Fruit fly (Drosophila melanogaster): ENCODE measurements around the gene Atg18b.

The Atg18b gene

dm6 chr2L:21220396-21220795, at the start of gene Atg18b:
TSS of gene Atg18b (minus strand) at chr2L:21220572.
- TF ChIP-seq gl (tag; optimal IDR thresholded peaks at IDR 0.05): no peak
- no peak for TF ChIP-seq CG13204 (GFP tag; optimal IDR thresholded peaks at IDR 0.05)
- no peak for TF ChIP-seq Ets98B (GFP tag; IDR thresholded peaks at IDR 0.05)
- TF ChIP-seq CG9948 (tag; optimal IDR thresholded peaks at IDR 0.05): no peak
- no peak for TF ChIP-seq CG10348 (GFP tag; IDR thresholded peaks at IDR 0.05)
- TF ChIP-seq rn (GFP tag; IDR thresholded peaks at IDR 0.05): no peak
- TF ChIP-seq CG14655 (GFP tag; optimal IDR thresholded peaks at IDR 0.05): no peak
- no peak for TF ChIP-seq fd96Ca (GFP tag; IDR thresholded peaks at IDR 0.05)
- no peak for TF ChIP-seq D1 (tag; optimal IDR thresholded peaks at IDR 0.05)
- TF ChIP-seq CG12605 (GFP tag; IDR thresholded peaks at IDR 0.05): no peak
- TF ChIP-seq CG8301 (tag; optimal IDR thresholded peaks at IDR 0.05): no peak
- TF ChIP-seq CG32121 (GFP tag; IDR thresholded peaks at IDR 0.05): no peak
- TF ChIP-seq Snoo (tag; optimal IDR thresholded peaks at IDR 0.05): no peak
- no peak for TF ChIP-seq EcR (GFP tag; optimal IDR thresholded peaks at IDR 0.05)
- TF ChIP-seq CG8159 (tag; optimal IDR thresholded peaks at IDR 0.05): no peak
- TF ChIP-seq CG4496 (GFP tag; IDR thresholded peaks at IDR 0.05): no peak
- TF ChIP-seq CG34367 (tag; optimal IDR thresholded peaks at IDR 0.05): no peak
- no peak for TF ChIP-seq Pif1B (GFP tag; optimal IDR thresholded peaks at IDR 0.05)
- no peak for TF ChIP-seq CG15710 (tag; optimal IDR thresholded peaks at IDR 0.05)

dm6 chr2L:21268140-21268539, 47.8 kb upstream of the Atg18b start:
- TF ChIP-seq CG10348 (GFP tag; IDR thresholded peaks at IDR 0.05) (no peak), Snoo (tag; optimal IDR thresholded peaks at IDR 0.05) (no peak), gl (tag; optimal IDR thresholded peaks at IDR 0.05) (no peak), CG15710 (tag; optimal IDR thresholded peaks at IDR 0.05) (no peak), CG8159 (tag; optimal IDR thresholded peaks at IDR 0.05) (no peak), Pif1B (GFP tag; optimal IDR thresholded peaks at IDR 0.05) (no peak), CG14655 (GFP tag; optimal IDR thresholded peaks at IDR 0.05) (no peak), CG12605 (GFP tag; IDR thresholded peaks at IDR 0.05) (no peak), fd96Ca (GFP tag; IDR thresholded peaks at IDR 0.05) (no peak), CG8301 (tag; optimal IDR thresholded peaks at IDR 0.05) (no peak), CG32121 (GFP tag; IDR thresholded peaks at IDR 0.05) (no peak), Pif1A (GFP tag; optimal IDR thresholded peaks at IDR 0.05) (no peak)

- TF ChIP-seq CG15710 (tag; optimal IDR thresholded peaks at IDR 0.05) (no peak), CG34367 (tag; optimal IDR thresholded peaks at IDR 0.05) (no peak), gl (tag; optimal IDR thresholded peaks at IDR 0.05) (no peak), Pif1A (GFP tag; optimal IDR thresholded peaks at IDR 0.05) (no peak), fd96Ca (GFP tag; IDR thresholded peaks at IDR 0.05) (no peak), CG8159 (tag; optimal IDR thresholded peaks at IDR 0.05) (no peak), CG9948 (tag; optimal IDR thresholded peaks at IDR 0.05) (no peak), CG4496 (GFP tag; IDR thresholded peaks at IDR 0.05) (no peak), CG13204 (GFP tag; optimal IDR thresholded peaks at IDR 0.05) (no peak), CG17806 (tag; optimal IDR thresholded peaks at IDR 0.05) (no peak)
Observed at dm6 chr2L:21266277-21266676, 45.9 kb upstream of the Atg18b start.

dm6 chr2L:21263470-21264146, 43.2 kb upstream of the Atg18b start:
- TF ChIP-seq EcR (GFP tag; optimal IDR thresholded peaks at IDR 0.05): no peak
- TF ChIP-seq CG9948 (tag; optimal IDR thresholded peaks at IDR 0.05): peak; percentile 36
- TF ChIP-seq Pif1B (GFP tag; optimal IDR thresholded peaks at IDR 0.05): peak; percentile 63
- TF ChIP-seq CG13204 (GFP tag; optimal IDR thresholded peaks at IDR 0.05): no peak
- no peak for TF ChIP-seq CG34367 (tag; optimal IDR thresholded peaks at IDR 0.05)
- TF ChIP-seq fd96Ca (GFP tag; IDR thresholded peaks at IDR 0.05): no peak
- TF ChIP-seq CG32121 (GFP tag; IDR thresholded peaks at IDR 0.05): no peak
- no peak for TF ChIP-seq CG12605 (GFP tag; IDR thresholded peaks at IDR 0.05)
- no peak for TF ChIP-seq CG10348 (GFP tag; IDR thresholded peaks at IDR 0.05)
- peak; percentile 18 for TF ChIP-seq Pif1A (GFP tag; optimal IDR thresholded peaks at IDR 0.05)
- no peak for TF ChIP-seq CG8159 (tag; optimal IDR thresholded peaks at IDR 0.05)
- no peak for TF ChIP-seq Ets98B (GFP tag; IDR thresholded peaks at IDR 0.05)
- no peak for TF ChIP-seq CG14655 (GFP tag; optimal IDR thresholded peaks at IDR 0.05)
- TF ChIP-seq Snoo (tag; optimal IDR thresholded peaks at IDR 0.05): no peak
- TF ChIP-seq CG15710 (tag; optimal IDR thresholded peaks at IDR 0.05): no peak
- no peak for TF ChIP-seq D1 (tag; optimal IDR thresholded peaks at IDR 0.05)
- TF ChIP-seq CG17806 (tag; optimal IDR thresholded peaks at IDR 0.05): peak; percentile 4
- no peak for TF ChIP-seq rn (GFP tag; IDR thresholded peaks at IDR 0.05)
- TF ChIP-seq CG4496 (GFP tag; IDR thresholded peaks at IDR 0.05): no peak
- no peak for TF ChIP-seq gl (tag; optimal IDR thresholded peaks at IDR 0.05)
- peak; percentile 25 for TF ChIP-seq CG8301 (tag; optimal IDR thresholded peaks at IDR 0.05)

- TF ChIP-seq fd96Ca (GFP tag; IDR thresholded peaks at IDR 0.05) (no peak), CG32121 (GFP tag; IDR thresholded peaks at IDR 0.05) (peak; percentile 14; the same call in 1 of the 2 replicates), CG14655 (GFP tag; optimal IDR thresholded peaks at IDR 0.05) (no peak), CG8301 (tag; optimal IDR thresholded peaks at IDR 0.05) (no peak), D1 (tag; optimal IDR thresholded peaks at IDR 0.05) (no peak), CG4496 (GFP tag; IDR thresholded peaks at IDR 0.05) (no peak)
Observed at dm6 chr2L:21262832-21263231, 42.5 kb upstream of the Atg18b start, which contains the start of gene CG8671. TSS of gene CG8671 (plus strand) at chr2L:21262956.

dm6 chr2L:21260869-21261268, 40.5 kb upstream of the Atg18b start:
- TF ChIP-seq CG8301 (tag; optimal IDR thresholded peaks at IDR 0.05) (peak; percentile 29), D1 (tag; optimal IDR thresholded peaks at IDR 0.05) (peak; percentile 66), CG17806 (tag; optimal IDR thresholded peaks at IDR 0.05) (peak; percentile 37), Pif1A (GFP tag; optimal IDR thresholded peaks at IDR 0.05) (peak; percentile 13), CG4496 (GFP tag; IDR thresholded peaks at IDR 0.05) (no peak), CG14655 (GFP tag; optimal IDR thresholded peaks at IDR 0.05) (no peak), EcR (GFP tag; optimal IDR thresholded peaks at IDR 0.05) (no peak), CG32121 (GFP tag; IDR thresholded peaks at IDR 0.05) (peak; percentile 49; the same call in 1 of the 2 replicates), rn (GFP tag; IDR thresholded peaks at IDR 0.05) (no peak), CG9948 (tag; optimal IDR thresholded peaks at IDR 0.05) (peak; percentile 8)

Measured in whole organism, pupa.